Worm (Caenorhabditis elegans): ENCODE data around the gene srw-85.

DNA sequence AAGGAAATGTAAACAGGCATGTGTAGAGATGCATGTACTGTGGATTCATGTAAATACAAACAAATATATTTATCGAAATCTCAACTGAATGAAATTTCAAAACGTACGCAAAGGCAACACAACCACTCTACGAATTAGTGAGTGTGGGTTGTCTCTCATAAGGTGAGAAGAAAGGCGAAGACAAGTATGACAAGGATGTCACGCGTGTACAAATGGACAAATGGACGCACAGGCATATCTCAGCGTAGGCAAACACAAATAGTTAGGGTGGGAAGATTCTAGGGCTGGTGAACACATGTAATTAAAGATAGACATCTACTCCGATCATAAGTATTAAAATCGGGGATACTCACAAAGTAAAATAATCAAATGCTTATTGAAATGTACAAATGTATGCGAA lies 2.8 kb downstream of the srw-85 start:
- TF ChIP-seq tbx-37 (GFP tag; conservative IDR thresholded peaks at IDR 0.05), result no peak
- no peak for TF ChIP-seq ets-7 (tag; optimal IDR thresholded peaks at IDR 0.05)
- TF ChIP-seq tbx-11 (GFP tag; IDR thresholded peaks at IDR 0.05), result no peak
- TF ChIP-seq aly-1 (tag; optimal IDR thresholded peaks at IDR 0.05), result no peak
- no peak for TF ChIP-seq ceh-36 (tag; optimal IDR thresholded peaks at IDR 0.05)
- no peak for TF ChIP-seq sea-1 (GFP tag; conservative IDR thresholded peaks at IDR 0.05)
- no peak for TF ChIP-seq hnd-1 (tag; optimal IDR thresholded peaks at IDR 0.05)
- no peak for TF ChIP-seq F13C5.2 (tag; optimal IDR thresholded peaks at IDR 0.05)
- no peak for TF ChIP-seq ama-1 (optimal IDR thresholded peaks at IDR 0.05)
- no peak for TF ChIP-seq flt-1 (GFP tag; IDR thresholded peaks at IDR 0.05)
